Fruit fly (Drosophila melanogaster): ENCODE results near the gene Met.

Met gene

DNA sequence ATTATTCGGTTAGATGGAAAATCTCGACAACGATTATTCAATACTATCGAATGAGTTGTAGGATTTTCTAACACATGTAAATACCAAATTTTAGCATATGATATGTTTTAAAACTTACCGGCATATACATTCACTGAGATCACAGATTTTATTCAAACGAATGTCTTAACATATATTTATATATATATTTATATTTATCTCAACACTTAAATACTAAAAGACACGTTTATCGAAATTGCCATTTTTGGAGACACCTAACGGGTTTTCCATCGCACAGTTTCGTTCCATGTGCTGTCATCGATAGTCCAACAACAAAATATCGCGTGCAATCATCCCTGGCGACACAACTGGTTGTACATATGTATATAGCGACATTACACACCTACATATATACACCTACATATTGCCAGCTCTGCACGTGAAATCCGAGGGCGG is 4.3 kb upstream of the Met start, which contains the start of the genes CG2247 and CG1703 (continued):
- TF ChIP-seq Pdp1 (GFP tag; optimal IDR thresholded peaks at IDR 0.05), result no peak
- no peak for TF ChIP-seq CG1792 (GFP tag; optimal IDR thresholded peaks at IDR 0.05)
- TF ChIP-seq ase (GFP tag; IDR thresholded peaks at IDR 0.05), result no peak
- no peak for TF ChIP-seq jigr1 (GFP tag; IDR thresholded peaks at IDR 0.05)
- TF ChIP-seq CG14860 (GFP tag; IDR thresholded peaks at IDR 0.05; ENCODE audit: partially characterized antibody), result peak; percentile 76
- TF ChIP-seq MESR4 (GFP tag; optimal IDR thresholded peaks at IDR 0.05), result no peak
- peak; percentile 45 for TF ChIP-seq CG2129 (GFP tag; IDR thresholded peaks at IDR 0.05; ENCODE audit: partially characterized antibody)
- TF ChIP-seq otp (GFP tag; IDR thresholded peaks at IDR 0.05), result no peak
- TF ChIP-seq eyg (GFP tag; optimal IDR thresholded peaks at IDR 0.05), result no peak
- no peak for TF ChIP-seq GATAe (GFP tag; conservative IDR thresholded peaks at IDR 0.05)
- peak; percentile 36; the same call in 1 of the 3 replicates for TF ChIP-seq CG7963 (GFP tag; IDR thresholded peaks at IDR 0.05; ENCODE audit: partially characterized antibody)
- TF ChIP-seq CG8290 (GFP tag; optimal IDR thresholded peaks at IDR 0.05), result peak; percentile 51
- no peak for TF ChIP-seq CG8290 (tag; optimal IDR thresholded peaks at IDR 0.05)
- peak; percentile 75 for TF ChIP-seq CG42726 (GFP tag; IDR thresholded peaks at IDR 0.05; ENCODE audit: partially characterized antibody)
- no peak for TF ChIP-seq Mrtf (GFP tag; IDR thresholded peaks at IDR 0.05)
- no peak for TF ChIP-seq CG4282 (GFP tag; optimal IDR thresholded peaks at IDR 0.05)
- no peak for TF ChIP-seq CG9932 (GFP tag; IDR thresholded peaks at IDR 0.05)
- no peak for TF ChIP-seq CG31365 (tag; optimal IDR thresholded peaks at IDR 0.05)
- peak; percentile 10 for TF ChIP-seq D19A (tag; optimal IDR thresholded peaks at IDR 0.05)
- no peak for TF ChIP-seq wor (GFP tag; IDR thresholded peaks at IDR 0.05)
- no peak for TF ChIP-seq CG31388 (GFP tag; optimal IDR thresholded peaks at IDR 0.05)
- TF ChIP-seq CG6254 (GFP tag; optimal IDR thresholded peaks at IDR 0.05), result no peak
- TF ChIP-seq CG6175 (GFP tag; IDR thresholded peaks at IDR 0.05), result no peak
- TF ChIP-seq CG10979 (tag; optimal IDR thresholded peaks at IDR 0.05), result no peak
- TF ChIP-seq jumu (GFP tag; optimal IDR thresholded peaks at IDR 0.05), result no peak
- no peak for TF ChIP-seq tup (GFP tag; optimal IDR thresholded peaks at IDR 0.05)
- 0 out of 2 replicates have a peak, but pooled peaks have one; percentile 19 for TF ChIP-seq MBD-R2 (GFP tag; IDR thresholded peaks at IDR 0.05)
- no peak for TF ChIP-seq CG4424 (GFP tag; optimal IDR thresholded peaks at IDR 0.05)
- TF ChIP-seq CG10267 (tag; optimal IDR thresholded peaks at IDR 0.05), result peak; percentile 80
- TF ChIP-seq klu (GFP tag; IDR thresholded peaks at IDR 0.05), result no peak
- TF ChIP-seq CG11560 (tag; IDR thresholded peaks at IDR 0.05), result no peak; the same call in 2 of the 3 replicates
- peak; percentile 70; the same call in 2 of the 3 replicates for TF ChIP-seq Doc3 (GFP tag; IDR thresholded peaks at IDR 0.05; ENCODE audit: partially characterized antibody)
- TF ChIP-seq CG4360 (GFP tag; IDR thresholded peaks at IDR 0.05), result peak; percentile 77; the same call in 1 of the 2 replicates
- TF ChIP-seq ind (GFP tag; optimal IDR thresholded peaks at IDR 0.05), result no peak
- TF ChIP-seq btn (GFP tag; optimal IDR thresholded peaks at IDR 0.05), result no peak
- no peak for TF ChIP-seq hkb (optimal IDR thresholded peaks at IDR 0.05)
- no peak for TF ChIP-seq hkb (GFP tag; IDR thresholded peaks at IDR 0.05)
- no peak for TF ChIP-seq kni (GFP tag; optimal IDR thresholded peaks at IDR 0.05)
- TF ChIP-seq CG11247 (GFP tag; IDR thresholded peaks at IDR 0.05), result no peak
- no peak for TF ChIP-seq CHES-1-like (GFP tag; optimal IDR thresholded peaks at IDR 0.05)
- no peak for TF ChIP-seq Vsx1 (GFP tag; optimal IDR thresholded peaks at IDR 0.05)
- TF ChIP-seq CG32772 (GFP tag; IDR thresholded peaks at IDR 0.05), result no peak
- TF ChIP-seq CG7357 (GFP tag; IDR thresholded peaks at IDR 0.05), result no peak
- TF ChIP-seq CG8478 (optimal IDR thresholded peaks at IDR 0.05), result no peak
- no peak for TF ChIP-seq H15 (GFP tag; IDR thresholded peaks at IDR 0.05)
- no peak for TF ChIP-seq Dbx (GFP tag; IDR thresholded peaks at IDR 0.05)
- TF ChIP-seq br (optimal IDR thresholded peaks at IDR 0.05), result no peak
- TF ChIP-seq CG3407 (GFP tag; optimal IDR thresholded peaks at IDR 0.05), result no peak
- no peak for TF ChIP-seq corto (GFP tag; optimal IDR thresholded peaks at IDR 0.05)
- TF ChIP-seq CG15269 (tag; optimal IDR thresholded peaks at IDR 0.05), result no peak
- no peak for TF ChIP-seq sens-2 (GFP tag; IDR thresholded peaks at IDR 0.05)
- peak; percentile 90 for TF ChIP-seq BEAF-32 (GFP tag; optimal IDR thresholded peaks at IDR 0.05)
- peak; percentile 37 for TF ChIP-seq zen (tag; optimal IDR thresholded peaks at IDR 0.05)
